Fruit fly (Drosophila melanogaster) whole organism: ENCODE data around the gene Aos1.

Experiments used
- CG8478 ChIP-seq: fragments of >200 bp; optimal IDR thresholded peaks from 2 replicates; lab custom pipeline; 2018; ENCODE audit warnings: inconsistent platforms
- Dll ChIP-seq: fragments of >200 bp; optimal IDR thresholded peaks from 2 replicates; lab custom pipeline; 2017
- pan ChIP-seq: fragments of >200 bp; optimal IDR thresholded peaks from 2 replicates; lab custom pipeline; 2017
- psq ChIP-seq: fragments of >200 bp; optimal IDR thresholded peaks from 2 replicates; lab custom pipeline; 2017
- usp ChIP-seq: fragments of >200 bp; optimal IDR thresholded peaks from 2 replicates; lab custom pipeline; 2017; ENCODE audit warnings: missing biosample characterization, missing genetic modification characterization, mixed read lengths

dm6 chr3R:12445468-12445867, 11.8 kb upstream of the Aos1 start:
- TF ChIP-seq usp (GFP tag; lab: Kevin White, UChicago) (no peak), psq (no peak), CG8478 (lab: Kevin White, UChicago) (no peak), Dll (lab: Kevin White, UChicago) (no peak), pan (lab: Kevin White, UChicago) (no peak)
